Worm (Caenorhabditis elegans) whole organism, L4/young adult: ENCODE results near the gene Y32H12A.6.

Experiments used
- dao-5 ChIP-seq: sonication (generic microtip); optimal IDR thresholded peaks from 2 replicates; lab custom pipeline; 2016; ENCODE audit warnings: missing genotype, missing genetic modification characterization, moderate library complexity, missing compliant biosample characterization
- him-1 ChIP-seq: sonication (generic microtip); optimal IDR thresholded peaks from 2 replicates; lab custom pipeline; 2016; ENCODE audit warnings: missing genotype, missing genetic modification reagents, missing genetic modification characterization, missing compliant biosample characterization

DNA sequence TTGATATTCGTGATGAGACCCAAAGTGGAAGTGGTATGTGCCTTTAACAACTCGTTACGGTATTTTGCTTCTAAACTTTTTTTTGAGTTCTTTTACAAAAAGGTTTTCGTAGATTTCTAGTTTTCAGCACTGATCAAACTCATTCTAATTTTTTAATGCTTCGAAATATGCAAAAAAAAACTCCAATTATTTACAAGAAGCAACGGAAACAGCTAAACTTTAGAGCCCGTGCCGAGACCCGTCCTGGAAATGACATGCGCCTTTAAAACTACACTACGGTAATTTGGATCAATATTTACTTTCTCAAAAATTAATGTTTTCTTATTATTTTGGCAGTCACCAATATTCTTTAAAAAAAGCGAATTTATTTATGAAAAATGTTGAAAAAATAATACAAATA, 1.4 kb downstream of the Y32H12A.6 start:
- TF ChIP-seq him-1 (tag; lab: Kevin White, UChicago) (no peak), dao-5 (no peak)
